Worm (Caenorhabditis elegans): ENCODE measurements around the gene srw-72.
"Not testable (repeated sequence)": the region's sequence is repeated elsewhere in the genome, so short reads cannot be mapped to it uniquely, and the experiment has no call there.

srw-72 gene

ce11 chrV:17438317-17438716 lies 28.5 kb upstream of the srw-72 start, which contains the start of gene srsx-2:
TSS of gene srsx-2 (minus strand) at chrV:17438417.
- TF ChIP-seq C08G9.2 (tag; optimal IDR thresholded peaks at IDR 0.05) (no peak), ceh-19 (GFP tag; optimal IDR thresholded peaks at IDR 0.05) (no peak), ceh-14 (tag; optimal IDR thresholded peaks at IDR 0.05) (no peak), nhr-11 (tag; optimal IDR thresholded peaks at IDR 0.05) (no peak), ceh-48 (tag; optimal IDR thresholded peaks at IDR 0.05) (no peak), gmeb-2 (tag; optimal IDR thresholded peaks at IDR 0.05) (no peak), ztf-16 (tag; optimal IDR thresholded peaks at IDR 0.05) (no peak), nhr-232 (tag; optimal IDR thresholded peaks at IDR 0.05) (no peak), nfya-1 (tag; optimal IDR thresholded peaks at IDR 0.05) (no peak), fax-1 (tag; optimal IDR thresholded peaks at IDR 0.05) (no peak), ttx-3 (tag; optimal IDR thresholded peaks at IDR 0.05) (no peak), unc-42 (tag; optimal IDR thresholded peaks at IDR 0.05) (no peak)

- TF ChIP-seq gmeb-2 (tag; optimal IDR thresholded peaks at IDR 0.05) (no peak), eyg-1 (tag; optimal IDR thresholded peaks at IDR 0.05) (no peak), ets-4 (tag; optimal IDR thresholded peaks at IDR 0.05) (no peak), pax-1 (tag; optimal IDR thresholded peaks at IDR 0.05) (no peak), ceh-45 (GFP tag; IDR thresholded peaks at IDR 0.05) (no peak)
Measured at ce11 chrV:17439406-17439805, 27.4 kb upstream of the srw-72 start, which contains the start of gene srh-154. TSS of gene srh-154 (plus strand) at chrV:17439706.

ce11 chrV:17449836-17450235 lies 17.0 kb upstream of the srw-72 start:
- TF ChIP-seq K02D7.2 (tag; optimal IDR thresholded peaks at IDR 0.05) (no peak), ceh-48 (tag; optimal IDR thresholded peaks at IDR 0.05) (no peak), fkh-6 (tag; optimal IDR thresholded peaks at IDR 0.05) (no peak), elt-4 (tag; optimal IDR thresholded peaks at IDR 0.05) (no peak), pha-4 (tag; optimal IDR thresholded peaks at IDR 0.05) (no peak), lim-6 (tag; optimal IDR thresholded peaks at IDR 0.05) (no peak), C38D4.7 (GFP tag; optimal IDR thresholded peaks at IDR 0.05) (no peak), ceh-34 (tag; optimal IDR thresholded peaks at IDR 0.05) (no peak), mec-3 (tag; optimal IDR thresholded peaks at IDR 0.05; ENCODE audit: borderline replicate concordance) (no peak), ceh-6 (GFP tag; optimal IDR thresholded peaks at IDR 0.05) (no peak), hlh-15 (tag; optimal IDR thresholded peaks at IDR 0.05) (no peak), ama-1 (optimal IDR thresholded peaks at IDR 0.05) (no peak), sox-4 (tag; optimal IDR thresholded peaks at IDR 0.05) (no peak), rnt-1 (tag; optimal IDR thresholded peaks at IDR 0.05) (no peak)

- TF ChIP-seq F13H6.1 (tag; optimal IDR thresholded peaks at IDR 0.05); hlh-13 (GFP tag; optimal IDR thresholded peaks at IDR 0.05); ceh-9 (tag; optimal IDR thresholded peaks at IDR 0.05): not testable (repeated sequence)
Measured at ce11 chrV:17456197-17456596, 10.7 kb upstream of the srw-72 start, which contains the start of gene srh-203. TSS of gene srh-203 (minus strand) at chrV:17456297.

- TF ChIP-seq pax-1 (tag; optimal IDR thresholded peaks at IDR 0.05) (no peak), Y22D7AL.16 (tag; optimal IDR thresholded peaks at IDR 0.05) (no peak), K09A11.1 (tag; optimal IDR thresholded peaks at IDR 0.05; ENCODE audit: insufficient read depth) (no peak), K02D7.2 (tag; optimal IDR thresholded peaks at IDR 0.05) (no peak), T23F11.4 (GFP tag; optimal IDR thresholded peaks at IDR 0.05) (no peak), pag-3 (tag; optimal IDR thresholded peaks at IDR 0.05; ENCODE audit: borderline replicate concordance) (no peak), ceh-9 (tag; optimal IDR thresholded peaks at IDR 0.05) (no peak), fkh-10 (GFP tag; optimal IDR thresholded peaks at IDR 0.05) (no peak)
Measured at ce11 chrV:17458069-17458468, 8.8 kb upstream of the srw-72 start, which contains the start of gene str-200. TSS of gene str-200 (minus strand) at chrV:17458169.
